Fruit fly (Drosophila melanogaster) whole organism, embryonic: Measurements from ENCODE around the gene CG43886.

Experiments
- Atf6 ChIP-seq: fragments of 200-800 bp; sonication (Bioruptor generic); IDR thresholded peaks from 2 replicates; pipeline ENCODE4 v1.3.6; 2022; ENCODE audit warnings: missing biosample characterization, missing genetic modification characterization
- CG10147 ChIP-seq: fragments of 200-800 bp; sonication (Bioruptor generic); optimal IDR thresholded peaks from 2 replicates; lab custom pipeline; 2019; ENCODE audit warnings: missing biosample characterization, mild to moderate bottlenecking, missing genetic modification characterization, moderate library complexity
- CG12769 ChIP-seq: fragments of 200-800 bp; sonication (Bioruptor generic); optimal IDR thresholded peaks from 2 replicates; lab custom pipeline; 2019; ENCODE audit warnings: missing biosample characterization, mild to moderate bottlenecking, missing genetic modification characterization, moderate library complexity
- CG14014 ChIP-seq: fragments of 200-800 bp; sonication (Bioruptor generic); IDR thresholded peaks from 2 replicates; pipeline ENCODE4 v1.3.6; 2022; ENCODE audit warnings: missing biosample characterization, missing genetic modification characterization
- CG17328 ChIP-seq: fragments of 200-800 bp; sonication (Bioruptor generic); IDR thresholded peaks from 2 replicates; pipeline ENCODE4 v1.3.6; 2022; ENCODE audit warnings: missing biosample characterization, missing genetic modification characterization
- CG1792 ChIP-seq: fragments of 200-800 bp; sonication (Bioruptor generic); optimal IDR thresholded peaks from 2 replicates; lab custom pipeline; 2016; ENCODE audit warnings: missing biosample characterization, missing genetic modification characterization
- CG2116 ChIP-seq: fragments of 200-800 bp; sonication (Bioruptor generic); optimal IDR thresholded peaks from 3 replicates; lab custom pipeline; 2018; ENCODE audit warnings: missing biosample characterization, mild to moderate bottlenecking, missing genetic modification characterization
- CG2120 ChIP-seq: fragments of 200-800 bp; sonication (Bioruptor generic); optimal IDR thresholded peaks from 3 replicates; lab custom pipeline; 2016; ENCODE audit warnings: missing biosample characterization, missing genetic modification characterization
- CG2875 ChIP-seq: fragments of 200-800 bp; sonication (Bioruptor generic); optimal IDR thresholded peaks from 2 replicates; lab custom pipeline; 2017; ENCODE audit warnings: missing biosample characterization, mild to moderate bottlenecking, missing genetic modification characterization, missing genetic modification reagents
- CG30020 ChIP-seq: fragments of 200-800 bp; optimal IDR thresholded peaks from 2 replicates; lab custom pipeline; 2019; ENCODE audit warnings: missing biosample characterization, mild to moderate bottlenecking, missing genetic modification characterization, moderate library complexity
- CG3407 ChIP-seq: fragments of 200-800 bp; sonication (Bioruptor generic); optimal IDR thresholded peaks from 2 replicates; lab custom pipeline; 2018; ENCODE audit warnings: missing biosample characterization, mild to moderate bottlenecking, missing genetic modification characterization
- CG3726 ChIP-seq: fragments of 200-800 bp; sonication (Bioruptor generic); IDR thresholded peaks from 3 replicates; pipeline ENCODE4, ENCODE4 v1.3.6; 2022; ENCODE audit warnings: missing biosample characterization, missing genetic modification characterization
- CG4360 ChIP-seq: fragments of 200-800 bp; sonication (Bioruptor generic); IDR thresholded peaks from 2 replicates; pipeline ENCODE4 v1.3.6; 2022; ENCODE audit warnings: missing biosample characterization, missing genetic modification characterization
- CG43689 ChIP-seq: fragments of 200-800 bp; sonication (Bioruptor generic); IDR thresholded peaks from 2 replicates; pipeline ENCODE4 v1.3.6; 2022; ENCODE audit warnings: missing biosample characterization, missing genetic modification characterization
- CG4730 ChIP-seq: fragments of 200-800 bp; sonication (Bioruptor generic); IDR thresholded peaks from 2 replicates; pipeline ENCODE4 v1.3.6; 2022; ENCODE audit warnings: missing biosample characterization, missing genetic modification characterization
- CG4820 ChIP-seq: fragments of 200-800 bp; sonication (Bioruptor generic); optimal IDR thresholded peaks from 3 replicates; lab custom pipeline; 2016; ENCODE audit warnings: missing biosample characterization, missing genetic modification characterization
- CG5245 ChIP-seq: fragments of 200-800 bp; sonication (Bioruptor generic); optimal IDR thresholded peaks from 3 replicates; lab custom pipeline; 2016; ENCODE audit warnings: missing biosample characterization, missing genetic modification characterization
- CG7786 ChIP-seq: fragments of 200-800 bp; sonication (Bioruptor generic); optimal IDR thresholded peaks from 2 replicates; lab custom pipeline; 2016; ENCODE audit warnings: missing biosample characterization, missing genetic modification characterization
- CG7839 ChIP-seq: fragments of 200-800 bp; sonication (Bioruptor generic); optimal IDR thresholded peaks from 3 replicates; lab custom pipeline; 2018; ENCODE audit warnings: missing biosample characterization, mild to moderate bottlenecking, missing genetic modification characterization, moderate library complexity
- CG9797 ChIP-seq: fragments of 200-800 bp; sonication (Bioruptor generic); optimal IDR thresholded peaks from 3 replicates; lab custom pipeline; 2018; ENCODE audit warnings: missing biosample characterization, mild to moderate bottlenecking, missing genetic modification characterization
- CG9876 ChIP-seq: fragments of 200-800 bp; sonication (Bioruptor generic); optimal IDR thresholded peaks from 2 replicates; lab custom pipeline; 2016; ENCODE audit warnings: missing biosample characterization, missing genetic modification characterization
- CkIIα-i1 ChIP-seq: fragments of 200-800 bp; sonication (Bioruptor generic); IDR thresholded peaks from 2 replicates; pipeline ENCODE4 v1.3.6; 2022; ENCODE audit warnings: missing biosample characterization, missing genetic modification characterization
- Dek ChIP-seq: fragments of 200-800 bp; sonication (Bioruptor generic); optimal IDR thresholded peaks from 3 replicates; lab custom pipeline; 2019; ENCODE audit warnings: missing biosample characterization, mild to moderate bottlenecking, missing genetic modification characterization, moderate library complexity
- E2f1 ChIP-seq: fragments of 200-800 bp; sonication (Bioruptor generic); IDR thresholded peaks from 2 replicates; pipeline ENCODE4 v1.3.6; 2022; ENCODE audit warnings: missing biosample characterization, missing genetic modification characterization
- Eip74EF ChIP-seq, 2 experiments: fragments of 200-800 bp in 1 of 2; fragments of >200 bp in 1 of 2; sonication (Bioruptor generic) in 1 of 2; optimal IDR thresholded peaks; 2 replicates each; lab custom pipeline; 2017 to 2019; ENCODE audit warnings: missing biosample characterization in 2 of 2, missing genetic modification characterization in 2 of 2, mild to moderate bottlenecking in 1 of 2, moderate library complexity in 1 of 2
- Ets97D ChIP-seq: fragments of 200-800 bp; sonication (Bioruptor generic); optimal IDR thresholded peaks from 3 replicates; lab custom pipeline; 2016; ENCODE audit warnings: missing biosample characterization, missing genetic modification characterization
- GATAe ChIP-seq: fragments of 200-800 bp; sonication (Bioruptor generic); conservative IDR thresholded peaks from 2 replicates; pipeline ENCODE4 v1.3.6; 2022; ENCODE audit warnings: missing biosample characterization, missing genetic modification characterization
- Hand ChIP-seq: fragments of 200-800 bp; sonication (Bioruptor generic); optimal IDR thresholded peaks from 2 replicates; lab custom pipeline; 2017; ENCODE audit warnings: mild to moderate bottlenecking, missing biosample characterization, missing genetic modification reagents, missing genetic modification characterization
- Myb ChIP-seq: fragments of 200-800 bp; sonication (Bioruptor generic); optimal IDR thresholded peaks from 2 replicates; lab custom pipeline; 2016; ENCODE audit warnings: missing biosample characterization, missing genetic modification characterization
- Nf-YC ChIP-seq: fragments of 200-800 bp; optimal IDR thresholded peaks from 3 replicates; lab custom pipeline; 2019; ENCODE audit warnings: missing biosample characterization, mild to moderate bottlenecking, missing genetic modification characterization, moderate library complexity
- Ptx1 ChIP-seq: fragments of 200-800 bp; sonication (Bioruptor generic); IDR thresholded peaks from 2 replicates; pipeline ENCODE4 v1.3.6; 2022; ENCODE audit warnings: missing biosample characterization, missing genetic modification characterization
- YL-1 ChIP-seq: fragments of 200-800 bp; sonication (Bioruptor generic); optimal IDR thresholded peaks from 3 replicates; lab custom pipeline; 2017; ENCODE audit warnings: missing biosample characterization, mild to moderate bottlenecking, missing genetic modification characterization
- ato ChIP-seq: fragments of 200-800 bp; sonication (Bioruptor generic); IDR thresholded peaks from 2 replicates; pipeline ENCODE4 v1.3.6; 2022; ENCODE audit warnings: missing biosample characterization, missing genetic modification characterization; ENCODE audit not compliant: partially characterized antibody
- dpn ChIP-seq, 2 experiments: fragments of 200-800 bp; sonication (Bioruptor generic); optimal IDR thresholded peaks; 3 replicates each; lab custom pipeline; 2016; ENCODE audit warnings: missing biosample characterization in 2 of 2, missing genetic modification characterization in 2 of 2
- dysf ChIP-seq: fragments of 200-800 bp; sonication (Bioruptor generic); IDR thresholded peaks from 3 replicates; pipeline ENCODE4 v1.3.6; 2022; ENCODE audit warnings: missing biosample characterization, missing genetic modification characterization
- fd3F ChIP-seq: fragments of 200-800 bp; sonication (Bioruptor generic); optimal IDR thresholded peaks from 2 replicates; lab custom pipeline; 2018; ENCODE audit warnings: missing biosample characterization, mild to moderate bottlenecking, missing genetic modification characterization, moderate library complexity
- fd96Cb ChIP-seq: fragments of 200-800 bp; sonication (Bioruptor generic); optimal IDR thresholded peaks from 2 replicates; lab custom pipeline; 2018; ENCODE audit warnings: missing biosample characterization, mild to moderate bottlenecking, missing genetic modification characterization, moderate library complexity
- hkb ChIP-seq, 2 experiments: fragments of 200-800 bp in 1 of 2; fragments of >200 bp in 1 of 2; sonication (Bioruptor generic) in 1 of 2; IDR thresholded peaks in 1 of 2; optimal IDR thresholded peaks in 1 of 2; 2 replicates each; pipeline versions ENCODE4 v1.3.6 to Lab custom; 2017 to 2022; ENCODE audit warnings: missing biosample characterization in 1 of 2, missing genetic modification characterization in 1 of 2
- lab ChIP-seq: fragments of 200-800 bp; sonication (Bioruptor generic); optimal IDR thresholded peaks from 3 replicates; lab custom pipeline; 2017; ENCODE audit warnings: missing biosample characterization, missing genetic modification characterization, mild to moderate bottlenecking, moderate library complexity, missing genetic modification reagents
- mirr ChIP-seq: fragments of 200-800 bp; sonication (Bioruptor generic); optimal IDR thresholded peaks from 3 replicates; lab custom pipeline; 2018; ENCODE audit warnings: missing biosample characterization, mild to moderate bottlenecking, missing genetic modification characterization
- nau ChIP-seq: fragments of 200-800 bp; sonication (Bioruptor generic); optimal IDR thresholded peaks from 3 replicates; lab custom pipeline; 2017; ENCODE audit warnings: missing biosample characterization, mild to moderate bottlenecking, missing genetic modification characterization, missing genetic modification reagents
- pan ChIP-seq, 4 experiments: fragments of >200 bp in 3 of 4; fragments of 200-800 bp in 1 of 4; sonication (Bioruptor generic) in 1 of 4; optimal IDR thresholded peaks in 3 of 4; IDR thresholded peaks in 1 of 4; 2 replicates each; pipeline versions ENCODE4 v1.3.6 to Lab custom; 2017 to 2022; ENCODE audit warnings: missing biosample characterization in 2 of 4, missing genetic modification characterization in 2 of 4, mixed read lengths in 1 of 4
- ranshi ChIP-seq: fragments of 200-800 bp; sonication (Bioruptor generic); IDR thresholded peaks from 2 replicates; pipeline ENCODE4 v1.3.6; 2022; ENCODE audit warnings: missing biosample characterization, missing genetic modification characterization
- rib ChIP-seq: fragments of 200-800 bp; sonication (Bioruptor generic); IDR thresholded peaks from 2 replicates; pipeline ENCODE4 v1.3.6; 2022; ENCODE audit warnings: missing biosample characterization, missing genetic modification characterization
- sima ChIP-seq: fragments of 200-800 bp; sonication (Bioruptor generic); optimal IDR thresholded peaks from 2 replicates; lab custom pipeline; 2016; ENCODE audit warnings: missing biosample characterization, missing genetic modification characterization
- sna ChIP-seq: fragments of 200-800 bp; sonication (Bioruptor generic); IDR thresholded peaks from 2 replicates; pipeline ENCODE4 v1.3.6; 2022; ENCODE audit warnings: missing biosample characterization, missing genetic modification characterization; ENCODE audit not compliant: partially characterized antibody
- sqz ChIP-seq: fragments of 200-800 bp; sonication (Bioruptor generic); optimal IDR thresholded peaks from 3 replicates; lab custom pipeline; 2018; ENCODE audit warnings: missing biosample characterization, mild to moderate bottlenecking, missing genetic modification characterization
- sug ChIP-seq: fragments of 200-800 bp; optimal IDR thresholded peaks from 2 replicates; lab custom pipeline; 2019; ENCODE audit warnings: missing biosample characterization, mild to moderate bottlenecking, missing genetic modification characterization, moderate library complexity
- tna ChIP-seq: fragments of 200-800 bp; sonication (Bioruptor generic); IDR thresholded peaks from 2 replicates; pipeline ENCODE4 v1.3.6; 2022; ENCODE audit warnings: missing biosample characterization, missing genetic modification characterization; ENCODE audit not compliant: partially characterized antibody
- toy ChIP-seq: fragments of 200-800 bp; sonication (Bioruptor generic); IDR thresholded peaks from 2 replicates; pipeline ENCODE4 v1.3.6; 2022; ENCODE audit warnings: missing biosample characterization, missing genetic modification characterization

Gene CG43886

dm6 chr3L:8121590-8121989 lies 38.0 kb downstream of the CG43886 start, which contains the start of gene ldbr (continued):
- TF ChIP-seq CG17328 (GFP tag; lab: Robert Waterston, UW) (no peak), CG3726 (GFP tag; lab: Robert Waterston, UW) (no peak), fd96Cb (tag; lab: Kevin White, UChicago) (no peak), Dek (tag; lab: Kevin White, UChicago) (no peak), CG7786 (GFP tag; lab: Kevin White, UChicago) (no peak), CG2875 (GFP tag; lab: Kevin White, UChicago) (no peak), lab (GFP tag; lab: Kevin White, UChicago) (no peak), CG2116 (GFP tag; lab: Kevin White, UChicago) (peak; percentile 87), CG2120 (GFP tag; lab: Kevin White, UChicago) (peak; percentile 10), sima (GFP tag; lab: Kevin White, UChicago) (no peak), Ets97D (GFP tag; lab: Kevin White, UChicago) (peak; percentile 69), E2f1 (GFP tag; lab: Robert Waterston, UW) (no peak), CG1792 (GFP tag; lab: Kevin White, UChicago) (no peak), Myb (GFP tag; lab: Kevin White, UChicago) (no peak), CG7839 (tag; lab: Kevin White, UChicago) (no peak), Eip74EF (GFP tag; optimal IDR thresholded peaks at IDR 0.05; lab: Kevin White, UChicago) (no peak), ato (peak; percentile 56), sna (GFP tag; lab: Robert Waterston, UW) (no peak), sqz (no peak), fd3F (no peak), CG9876 (no peak), CG9797 (GFP tag; lab: Kevin White, UChicago) (no peak), tna (GFP tag; lab: Robert Waterston, UW) (peak; percentile 41; the same call in 1 of the 2 replicates), mirr (no peak), CG43689 (no peak), ranshi (GFP tag; lab: Robert Waterston, UW) (no peak), toy (GFP tag; lab: Robert Waterston, UW) (no peak), GATAe (GFP tag; lab: Robert Waterston, UW) (no peak), YL-1 (GFP tag; lab: Kevin White, UChicago) (no peak), CG3407 (GFP tag; lab: Kevin White, UChicago) (no peak), CG4820 (no peak), dpn (GFP tag; optimal IDR thresholded peaks at IDR 0.05; lab: Kevin White, UChicago) (no peak), CG14014 (GFP tag; lab: Robert Waterston, UW) (no peak), CG4730 (GFP tag; lab: Robert Waterston, UW) (no peak), CG12769 (tag; lab: Kevin White, UChicago) (no peak), Hand (GFP tag; lab: Kevin White, UChicago) (no peak), Atf6 (GFP tag; lab: Robert Waterston, UW) (no peak), pan (optimal IDR thresholded peaks at IDR 0.05; lab: Kevin White, UChicago) (no peak), pan (GFP tag; optimal IDR thresholded peaks at IDR 0.05 in 1 of 2, IDR thresholded peaks at IDR 0.05 in 1 of 2) (no peak), CG10147 (GFP tag; lab: Kevin White, UChicago) (no peak), dysf (no peak), Nf-YC (tag; lab: Kevin White, UChicago) (no peak), hkb (optimal IDR thresholded peaks at IDR 0.05; lab: Kevin White, UChicago) (no peak), hkb (GFP tag; IDR thresholded peaks at IDR 0.05; lab: Robert Waterston, UW) (peak; percentile 26; the same call in 1 of the 2 replicates), CkIIα-i1 (GFP tag; lab: Robert Waterston, UW) (no peak), nau (GFP tag; lab: Kevin White, UChicago) (no peak), CG4360 (GFP tag; lab: Robert Waterston, UW) (no peak), sug (tag; lab: Kevin White, UChicago) (peak; percentile 34), rib (GFP tag; lab: Robert Waterston, UW) (no peak), CG30020 (tag; lab: Kevin White, UChicago) (no peak), CG5245 (GFP tag; lab: Kevin White, UChicago) (no peak), Ptx1 (GFP tag; lab: Robert Waterston, UW) (no peak)
